ENCODE assay signal across 1 worm cellular context in the genomic region with DNA sequence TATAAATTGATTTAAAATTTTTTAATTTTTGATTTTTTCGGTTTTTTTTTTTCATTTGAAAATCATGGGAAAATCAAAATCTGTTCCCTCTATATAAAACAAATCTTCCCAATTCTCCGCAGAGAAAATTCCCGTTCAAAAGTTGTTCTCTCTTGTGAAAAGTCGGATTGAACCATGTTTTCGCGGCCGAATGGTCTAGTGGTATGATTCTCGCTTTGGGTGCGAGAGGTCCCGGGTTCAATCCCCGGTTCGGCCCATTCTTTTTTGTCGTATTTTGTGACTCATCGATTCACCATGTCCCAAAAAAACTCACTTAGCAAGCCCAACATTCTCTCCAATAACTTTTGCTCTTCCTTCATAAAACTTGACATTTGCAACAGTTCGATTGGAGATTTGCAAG.
TF ChIP-seq lines count a peak whose summit lies in the region.

No protein-coding gene starts in this region.

TF ChIP-seq in whole organism, L4 larva, 104 proteins besides CTCF, POLR2A, EP300 and RAD21 (continued from another document):
- TF ChIP-seq zip-11 (GFP tag; IDR thresholded peaks at IDR 0.05; lab: Robert Waterston, UW), result no peak
- no peak for TF ChIP-seq pqm-1 (tag; optimal IDR thresholded peaks at IDR 0.05; lab: Kevin White, UChicago)
- no peak for TF ChIP-seq T20F7.1 (GFP tag; optimal IDR thresholded peaks at IDR 0.05; lab: Kevin White, UChicago)
- TF ChIP-seq ceh-32 (tag; optimal IDR thresholded peaks at IDR 0.05; lab: Kevin White, UChicago; ENCODE audit: poor library complexity), result no peak
- no peak for TF ChIP-seq unc-39 (tag; optimal IDR thresholded peaks at IDR 0.05; lab: Kevin White, UChicago)
- TF ChIP-seq D1046.2 (GFP tag; IDR thresholded peaks at IDR 0.05; lab: Robert Waterston, UW), result no peak
- TF ChIP-seq nhr-48 (tag; optimal IDR thresholded peaks at IDR 0.05; lab: Kevin White, UChicago), result no peak
- TF ChIP-seq F10B5.3 (tag; optimal IDR thresholded peaks at IDR 0.05; lab: Kevin White, UChicago), result no peak
- no peak for TF ChIP-seq cey-2 (tag; optimal IDR thresholded peaks at IDR 0.05; lab: Kevin White, UChicago; ENCODE audit: borderline replicate concordance, insufficient read depth)
- TF ChIP-seq lin-13 (GFP tag; optimal IDR thresholded peaks at IDR 0.05; lab: Kevin White, UChicago), result peak; percentile 22
- TF ChIP-seq lin-29 (GFP tag; IDR thresholded peaks at IDR 0.05; lab: Robert Waterston, UW), result no peak
- TF ChIP-seq ces-1 (GFP tag; optimal IDR thresholded peaks at IDR 0.05; lab: Kevin White, UChicago), result no peak
- no peak for TF ChIP-seq dmd-6 (GFP tag; IDR thresholded peaks at IDR 0.05; lab: Robert Waterston, UW)
- TF ChIP-seq spr-1 (tag; optimal IDR thresholded peaks at IDR 0.05; lab: Kevin White, UChicago), result no peak
- TF ChIP-seq zag-1 (tag; optimal IDR thresholded peaks at IDR 0.05; lab: Kevin White, UChicago), result no peak
- no peak for TF ChIP-seq nhr-102 (tag; optimal IDR thresholded peaks at IDR 0.05; lab: Kevin White, UChicago)
- TF ChIP-seq nhr-77 (tag; optimal IDR thresholded peaks at IDR 0.05; lab: Kevin White, UChicago), result no peak
- peak; percentile 59 for TF ChIP-seq lin-38 (GFP tag; IDR thresholded peaks at IDR 0.05; lab: Robert Waterston, UW)
- TF ChIP-seq snpc-1.2 (GFP tag; IDR thresholded peaks at IDR 0.05; lab: Robert Waterston, UW), result peak; percentile 51; the same call in 1 of the 2 replicates
- no peak for TF ChIP-seq nhr-11 (tag; optimal IDR thresholded peaks at IDR 0.05; lab: Kevin White, UChicago)
- no peak for TF ChIP-seq hif-1 (tag; optimal IDR thresholded peaks at IDR 0.05; lab: Kevin White, UChicago)
- no peak for TF ChIP-seq daf-19 (GFP tag; conservative IDR thresholded peaks at IDR 0.05; lab: Robert Waterston, UW)
- TF ChIP-seq hlh-11 (tag; optimal IDR thresholded peaks at IDR 0.05; lab: Kevin White, UChicago), result no peak
- TF ChIP-seq arid-1 (GFP tag; conservative IDR thresholded peaks at IDR 0.05; lab: Robert Waterston, UW), result no peak
- TF ChIP-seq tag-97 (GFP tag; IDR thresholded peaks at IDR 0.05; lab: Robert Waterston, UW), result no peak
- no peak for TF ChIP-seq fkh-10 (GFP tag; optimal IDR thresholded peaks at IDR 0.05; lab: Kevin White, UChicago)
- TF ChIP-seq mdl-1 (tag; optimal IDR thresholded peaks at IDR 0.05; lab: Kevin White, UChicago), result no peak
- TF ChIP-seq ceh-28 (tag; optimal IDR thresholded peaks at IDR 0.05; lab: Kevin White, UChicago), result no peak
- no peak for TF ChIP-seq nhr-28 (tag; optimal IDR thresholded peaks at IDR 0.05; lab: Kevin White, UChicago)
- no peak for TF ChIP-seq gei-8 (GFP tag; optimal IDR thresholded peaks at IDR 0.05; lab: Kevin White, UChicago)
- TF ChIP-seq daf-16 (GFP tag; optimal IDR thresholded peaks at IDR 0.05; lab: Kevin White, UChicago), result no peak
- TF ChIP-seq daf-16 (tag; optimal IDR thresholded peaks at IDR 0.05; lab: Kevin White, UChicago), result no peak
- no peak for TF ChIP-seq ceh-44 (GFP tag; IDR thresholded peaks at IDR 0.05; lab: Robert Waterston, UW)
- TF ChIP-seq nhr-76 (tag; optimal IDR thresholded peaks at IDR 0.05; lab: Kevin White, UChicago), result no peak
- peak in 1 of 2 experiments; percentile 91 for TF ChIP-seq unc-62 (GFP tag; optimal IDR thresholded peaks at IDR 0.05 in 1 of 2; lab: Kevin White, UChicago)
- no peak for TF ChIP-seq unc-62 (tag; optimal IDR thresholded peaks at IDR 0.05; lab: Kevin White, UChicago)
- peak; percentile 52; the same call in 1 of the 2 replicates for TF ChIP-seq vab-7 (GFP tag; IDR thresholded peaks at IDR 0.05; lab: Robert Waterston, UW)
- TF ChIP-seq ZK546.5 (tag; optimal IDR thresholded peaks at IDR 0.05; lab: Kevin White, UChicago), result no peak
- TF ChIP-seq ctbp-1 (GFP tag; IDR thresholded peaks at IDR 0.05; lab: Robert Waterston, UW), result no peak
- peak; percentile 71 for TF ChIP-seq egl-43 (GFP tag; IDR thresholded peaks at IDR 0.05; lab: Robert Waterston, UW)
- no peak for TF ChIP-seq ama-1 (optimal IDR thresholded peaks at IDR 0.05; lab: Kevin White, UChicago)
- TF ChIP-seq duxl-1 (tag; optimal IDR thresholded peaks at IDR 0.05; lab: Kevin White, UChicago; ENCODE audit: poor library complexity), result peak; percentile 8
- TF ChIP-seq dmd-8 (GFP tag; IDR thresholded peaks at IDR 0.05; lab: Robert Waterston, UW), result 0 out of 2 replicates have a peak, but pooled peaks have one; percentile 61
- no peak for TF ChIP-seq set-16 (GFP tag; IDR thresholded peaks at IDR 0.05; lab: Robert Waterston, UW)
- no peak for TF ChIP-seq lin-15B (tag; optimal IDR thresholded peaks at IDR 0.05; lab: Kevin White, UChicago)
- peak; percentile 76 for TF ChIP-seq lim-7 (GFP tag; IDR thresholded peaks at IDR 0.05; lab: Robert Waterston, UW)
- no peak for TF ChIP-seq Y75B8A.6 (GFP tag; IDR thresholded peaks at IDR 0.05; lab: Robert Waterston, UW)
- TF ChIP-seq F44E2.7 (GFP tag; IDR thresholded peaks at IDR 0.05; lab: Robert Waterston, UW), result 0 out of 2 replicates have a peak, but pooled peaks have one; percentile 12
- no peak for TF ChIP-seq rbr-2 (tag; optimal IDR thresholded peaks at IDR 0.05; lab: Kevin White, UChicago)
- TF ChIP-seq Y48G9A.11 (GFP tag; IDR thresholded peaks at IDR 0.05; lab: Robert Waterston, UW), result peak; percentile 31; the same call in 1 of the 2 replicates
- TF ChIP-seq ceh-62 (tag; optimal IDR thresholded peaks at IDR 0.05; lab: Kevin White, UChicago), result no peak
- no peak for TF ChIP-seq dve-1 (tag; optimal IDR thresholded peaks at IDR 0.05; lab: Kevin White, UChicago; ENCODE audit: insufficient read depth)
- TF ChIP-seq ceh-82 (tag; optimal IDR thresholded peaks at IDR 0.05; lab: Kevin White, UChicago), result no peak
- TF ChIP-seq mxl-3 (GFP tag; optimal IDR thresholded peaks at IDR 0.05; lab: Kevin White, UChicago), result no peak
- TF ChIP-seq skn-1 (tag; optimal IDR thresholded peaks at IDR 0.05; lab: Kevin White, UChicago), result no peak
- no peak for TF ChIP-seq snpc-4 (tag; optimal IDR thresholded peaks at IDR 0.05; lab: Kevin White, UChicago)
- no peak for TF ChIP-seq nhr-25 (tag; optimal IDR thresholded peaks at IDR 0.05; lab: Kevin White, UChicago; ENCODE audit: borderline replicate concordance, insufficient read depth)
